Worm (Caenorhabditis elegans) whole organism, L3 larva: ENCODE results near the gene Y43F8B.25.

ENCODE experiments used
- aly-2 ChIP-seq: fragments of 150-350 bp; optimal IDR thresholded peaks from 2 replicates; lab custom pipeline; 2014; ENCODE audit warnings: missing biosample characterization, missing genetic modification characterization
- nhr-12 ChIP-seq: fragments of 150-350 bp; optimal IDR thresholded peaks from 2 replicates; lab custom pipeline; 2014; ENCODE audit warnings: missing biosample characterization, missing genetic modification characterization
- nhr-23 ChIP-seq: fragments of 150-350 bp; optimal IDR thresholded peaks from 2 replicates; lab custom pipeline; 2014; ENCODE audit warnings: missing biosample characterization, missing genetic modification reagents, missing genetic modification characterization

DNA sequence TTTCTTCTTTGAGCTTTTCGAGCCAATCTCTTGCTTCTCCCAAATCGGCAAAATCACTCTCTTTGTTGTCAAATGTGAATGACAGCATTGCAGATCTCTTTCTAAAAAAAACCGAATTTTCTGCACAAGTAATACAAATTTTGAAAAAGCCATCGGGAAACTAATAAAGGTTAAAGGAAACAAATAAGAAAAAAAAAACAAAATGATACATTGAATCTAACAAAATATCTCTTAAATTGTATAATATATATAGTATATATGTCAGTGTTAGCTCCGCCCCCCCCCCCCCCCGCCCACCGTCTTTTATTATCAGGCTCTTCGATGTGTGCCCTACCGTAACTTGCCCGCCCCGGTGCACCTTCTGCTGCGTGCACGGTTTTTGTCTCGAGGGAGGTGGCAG lies 29.7 kb upstream of the Y43F8B.25 start, which contains the start of gene C25F9.11:
- no peak for TF ChIP-seq nhr-23
- TF ChIP-seq aly-2 (tag; lab: Kevin White, UChicago), result no peak
- no peak for TF ChIP-seq nhr-12 (tag; lab: Kevin White, UChicago)
